Worm (Caenorhabditis elegans) whole organism, late embryonic: ENCODE data around the gene C08E8.2.
"Not testable (repeated sequence)": the region's sequence is repeated elsewhere in the genome, so short reads cannot be mapped to it uniquely, and the experiment has no call there.

Source experiments
- K09A11.1 ChIP-seq: sonication (generic microtip); optimal IDR thresholded peaks from 2 replicates; lab custom pipeline; 2017; ENCODE audit warnings: antibody characterized with exemption, mild to moderate bottlenecking, missing genetic modification characterization, missing compliant biosample characterization; ENCODE audit not compliant: insufficient read depth
- T23F11.4 ChIP-seq: fragments of 200-800 bp; sonication (Bioruptor generic); optimal IDR thresholded peaks from 2 replicates; lab custom pipeline; 2018; ENCODE audit warnings: mild to moderate bottlenecking, missing genetic modification characterization, missing compliant biosample characterization
- ama-1 ChIP-seq: fragments of 150-350 bp; optimal IDR thresholded peaks from 2 replicates; lab custom pipeline; 2014
- ceh-19 ChIP-seq: fragments of 200-800 bp; sonication (Bioruptor generic); optimal IDR thresholded peaks from 2 replicates; lab custom pipeline; 2018; ENCODE audit warnings: mild to moderate bottlenecking, missing genetic modification characterization, missing compliant biosample characterization
- ceh-2 ChIP-seq: sonication (generic microtip); optimal IDR thresholded peaks from 2 replicates; lab custom pipeline; 2016; ENCODE audit warnings: missing genotype, missing genetic modification characterization, missing compliant biosample characterization
- che-1 ChIP-seq: sonication (generic microtip); optimal IDR thresholded peaks from 2 replicates; lab custom pipeline; 2016; ENCODE audit warnings: mild to moderate bottlenecking, missing genetic modification characterization, missing compliant biosample characterization
- fkh-10 ChIP-seq: fragments of 150-350 bp; optimal IDR thresholded peaks from 2 replicates; lab custom pipeline; 2014; ENCODE audit warnings: missing biosample characterization, missing genetic modification reagents, missing genetic modification characterization
- nhr-11 ChIP-seq: fragments of 150-350 bp; optimal IDR thresholded peaks from 2 replicates; lab custom pipeline; 2014; ENCODE audit warnings: missing biosample characterization, missing genetic modification characterization
- pax-1 ChIP-seq: fragments of 150-350 bp; optimal IDR thresholded peaks from 2 replicates; lab custom pipeline; 2014; ENCODE audit warnings: missing biosample characterization, missing genetic modification characterization
- pha-2 ChIP-seq: sonication (generic microtip); optimal IDR thresholded peaks from 2 replicates; lab custom pipeline; 2017; ENCODE audit warnings: mild to moderate bottlenecking, missing genetic modification characterization, missing compliant biosample characterization
- pha-4 ChIP-seq: fragments of 150-350 bp; optimal IDR thresholded peaks from 2 replicates; lab custom pipeline; 2018; ENCODE audit warnings: missing biosample characterization, missing genetic modification reagents, missing genetic modification characterization
- unc-55 ChIP-seq: sonication (generic microtip); optimal IDR thresholded peaks from 2 replicates; lab custom pipeline; 2017; ENCODE audit warnings: missing biosample characterization, missing genetic modification reagents, missing genetic modification characterization
- unc-86 ChIP-seq: sonication (generic microtip); optimal IDR thresholded peaks from 2 replicates; lab custom pipeline; 2016; ENCODE audit warnings: missing genetic modification characterization, missing compliant biosample characterization

- not testable (repeated sequence) for TF ChIP-seq ama-1 (lab: Kevin White, UChicago); che-1 (tag; lab: Kevin White, UChicago); ceh-2 (tag; lab: Kevin White, UChicago); ceh-19 (GFP tag; lab: Kevin White, UChicago); pha-2 (tag; lab: Kevin White, UChicago); unc-86 (tag; lab: Kevin White, UChicago); fkh-10 (GFP tag; lab: Kevin White, UChicago); K09A11.1 (tag; lab: Kevin White, UChicago); nhr-11 (tag; lab: Kevin White, UChicago); pax-1 (tag; lab: Kevin White, UChicago); T23F11.4 (GFP tag; lab: Kevin White, UChicago); unc-55; pha-4
Measured at ce11 chrV:18404767-18405166, 49.1 kb upstream of the C08E8.2 start, which contains the start of gene srh-209.
